Worm (Caenorhabditis elegans) whole organism, midembryonic: ENCODE data around the gene K03H1.9.

Experiments used
- T22C8.4 ChIP-seq: fragments of 200-800 bp; sonication (Bioruptor generic); IDR thresholded peaks from 2 replicates; pipeline ENCODE4 v1.3.6; 2022; ENCODE audit warnings: missing genetic modification characterization, missing compliant biosample characterization
- flt-1 ChIP-seq: fragments of 200-800 bp; sonication (Bioruptor generic); IDR thresholded peaks from 2 replicates; pipeline ENCODE4 v1.3.6; 2022; ENCODE audit warnings: missing genetic modification characterization, missing compliant biosample characterization
- med-1 ChIP-seq: sonication (generic microtip); optimal IDR thresholded peaks from 2 replicates; lab custom pipeline; 2017; ENCODE audit warnings: missing genetic modification characterization, mild to moderate bottlenecking, missing compliant biosample characterization, antibody characterized with exemption, missing genetic modification reagents; ENCODE audit not compliant: insufficient read depth
- tab-1 ChIP-seq: fragments of 200-800 bp; sonication (Bioruptor generic); IDR thresholded peaks from 2 replicates; pipeline ENCODE4 v1.3.6; 2022; ENCODE audit warnings: missing genetic modification characterization, missing compliant biosample characterization
- ztf-23 ChIP-seq: fragments of 200-800 bp; sonication (Bioruptor generic); IDR thresholded peaks from 2 replicates; pipeline ENCODE4 v1.3.6; 2022; ENCODE audit warnings: missing genetic modification reagents, missing genetic modification characterization, missing compliant biosample characterization

ce11 chrIII:9920764-9921163 is 20.5 kb downstream of the K03H1.9 start, which contains the start of gene F40F12.3:
- TF ChIP-seq flt-1 (GFP tag; lab: Robert Waterston, UW), result no peak
- no peak for TF ChIP-seq ztf-23 (GFP tag; lab: Robert Waterston, UW)
- no peak for TF ChIP-seq med-1 (GFP tag; lab: Kevin White, UChicago)
- TF ChIP-seq T22C8.4 (GFP tag; lab: Robert Waterston, UW), result no peak
- TF ChIP-seq tab-1 (GFP tag; lab: Robert Waterston, UW), result no peak
